Worm (Caenorhabditis elegans): ENCODE measurements around the gene srv-6.

srv-6 gene

DNA sequence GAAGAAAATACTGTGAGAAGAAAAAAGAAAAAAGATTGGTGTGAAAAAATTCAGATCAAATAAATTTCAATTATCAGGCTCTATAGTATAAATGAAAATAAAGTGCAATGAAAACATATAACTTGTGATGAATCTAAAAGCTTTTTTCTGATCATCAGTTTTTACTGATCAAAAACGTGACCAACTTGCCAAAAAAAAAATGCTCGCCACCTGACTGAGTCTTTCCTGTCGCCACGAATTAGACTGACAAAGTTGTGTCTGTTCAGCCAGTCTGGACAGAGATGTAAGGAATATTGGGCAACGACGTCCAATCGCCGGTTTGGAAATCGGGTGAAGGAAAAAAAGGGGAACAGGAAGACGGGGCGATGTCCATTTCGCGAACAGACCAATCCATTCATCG lies 37.4 kb upstream of the srv-6 start:
- TF ChIP-seq peb-1 (tag; optimal IDR thresholded peaks at IDR 0.05) (no peak), nhr-129 (tag; optimal IDR thresholded peaks at IDR 0.05) (peak; percentile 48), ztf-4 (tag; optimal IDR thresholded peaks at IDR 0.05) (no peak), C34F6.9 (tag; optimal IDR thresholded peaks at IDR 0.05) (peak; percentile 10), nhr-237 (tag; optimal IDR thresholded peaks at IDR 0.05) (no peak), elt-1 (tag; optimal IDR thresholded peaks at IDR 0.05) (no peak), lin-13 (GFP tag; optimal IDR thresholded peaks at IDR 0.05) (no peak), lsy-2 (tag; optimal IDR thresholded peaks at IDR 0.05) (peak in 1 of 2 experiments; percentile 5), crh-2 (tag; optimal IDR thresholded peaks at IDR 0.05) (peak; percentile 5), ceh-82 (tag; optimal IDR thresholded peaks at IDR 0.05) (no peak)

DNA sequence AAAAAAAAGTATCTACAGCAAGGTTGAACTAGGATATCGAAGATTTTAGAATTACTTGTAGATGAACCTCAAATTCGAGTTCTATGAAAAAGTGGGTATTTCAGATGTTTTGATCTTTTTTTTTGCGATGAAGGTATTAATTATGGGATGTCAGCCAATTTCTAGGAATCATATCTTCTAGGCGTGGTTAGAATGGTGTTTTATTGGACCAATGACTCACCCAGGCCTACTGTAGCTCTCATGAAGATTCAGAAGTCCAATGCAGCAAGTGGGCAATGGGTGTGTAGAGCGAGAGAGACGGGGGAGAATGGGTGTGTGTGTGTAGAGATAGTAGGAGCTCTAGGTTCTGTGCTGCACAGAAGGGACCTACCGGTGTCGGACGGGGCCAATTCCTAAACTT lies 34.7 kb upstream of the srv-6 start:
- TF ChIP-seq nhr-11 (tag; optimal IDR thresholded peaks at IDR 0.05) (no peak), nhr-21 (tag; optimal IDR thresholded peaks at IDR 0.05) (no peak), fos-1 (tag; optimal IDR thresholded peaks at IDR 0.05) (peak; percentile 74), C34F6.9 (tag; optimal IDR thresholded peaks at IDR 0.05) (peak; percentile 14), lin-13 (GFP tag; optimal IDR thresholded peaks at IDR 0.05) (no peak), lsy-2 (tag; optimal IDR thresholded peaks at IDR 0.05) (peak in 1 of 2 experiments; percentile 68)

DNA sequence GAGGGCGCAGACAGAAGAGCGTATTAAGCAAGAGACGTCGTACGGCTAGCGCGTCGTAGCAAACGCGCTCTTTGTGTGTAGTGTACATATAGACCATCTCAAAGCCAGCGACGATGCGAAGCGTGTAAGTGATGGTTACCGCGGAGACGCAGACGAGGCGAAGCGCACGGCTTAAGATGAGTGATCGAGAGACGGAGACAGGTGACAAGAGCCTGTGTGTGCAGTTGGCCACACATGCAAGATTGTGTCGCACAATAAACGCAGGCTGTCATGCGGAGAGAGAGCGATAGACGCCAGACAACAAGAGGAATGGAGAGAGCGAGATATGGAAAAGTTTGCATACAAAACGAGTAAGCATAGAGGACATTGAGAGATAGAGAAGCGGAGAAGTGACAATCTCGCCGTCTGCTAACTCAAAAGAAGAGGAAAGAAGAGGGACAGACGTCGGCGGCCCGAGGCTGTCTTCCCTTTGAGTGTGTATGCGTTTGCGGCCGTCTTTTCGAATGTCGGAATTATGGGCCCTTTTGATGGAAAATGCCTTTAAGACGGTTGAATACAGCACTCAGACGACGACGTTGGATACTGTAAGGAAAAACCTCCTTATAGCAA lies 34.0 kb upstream of the srv-6 start:
- TF ChIP-seq fos-1 (tag; optimal IDR thresholded peaks at IDR 0.05) (no peak), nhr-10 (tag; optimal IDR thresholded peaks at IDR 0.05) (peak; percentile 36), crh-2 (tag; optimal IDR thresholded peaks at IDR 0.05) (peak; percentile 76), F13H6.1 (tag; optimal IDR thresholded peaks at IDR 0.05) (peak; percentile 97), sma-3 (GFP tag; optimal IDR thresholded peaks at IDR 0.05) (peak; percentile 94), dmd-4 (tag; optimal IDR thresholded peaks at IDR 0.05) (no peak), mdl-1 (tag; optimal IDR thresholded peaks at IDR 0.05) (peak; percentile 44 to 66), lin-11 (tag; optimal IDR thresholded peaks at IDR 0.05) (peak; percentile 77), ztf-1 (GFP tag; conservative IDR thresholded peaks at IDR 0.05) (no peak), ztf-4 (tag; optimal IDR thresholded peaks at IDR 0.05) (peak; percentile 80), elt-3 (tag; optimal IDR thresholded peaks at IDR 0.05) (no peak), gmeb-1 (tag; optimal IDR thresholded peaks at IDR 0.05) (peak; percentile 76), lsy-2 (tag; optimal IDR thresholded peaks at IDR 0.05) (peak; percentile 39 to 81), elt-1 (tag; optimal IDR thresholded peaks at IDR 0.05) (peak; percentile 44), skn-1 (tag; optimal IDR thresholded peaks at IDR 0.05) (no peak), sma-9 (GFP tag; optimal IDR thresholded peaks at IDR 0.05) (peak; percentile 83), sma-9 (tag; optimal IDR thresholded peaks at IDR 0.05) (no peak), nhr-129 (tag; optimal IDR thresholded peaks at IDR 0.05) (peak; percentile 73), egl-27 (tag; optimal IDR thresholded peaks at IDR 0.05) (peak; percentile 84), unc-39 (tag; optimal IDR thresholded peaks at IDR 0.05) (no peak), Y55F3AM.14 (GFP tag; optimal IDR thresholded peaks at IDR 0.05) (peak; percentile 79), nhr-23 (tag; optimal IDR thresholded peaks at IDR 0.05) (no peak), mbf-1 (tag; optimal IDR thresholded peaks at IDR 0.05) (no peak), R02D3.7 (tag; optimal IDR thresholded peaks at IDR 0.05) (no peak), nhr-12 (tag; optimal IDR thresholded peaks at IDR 0.05) (no peak), blmp-1 (tag; optimal IDR thresholded peaks at IDR 0.05; ENCODE audit: insufficient read depth) (no peak), sem-4 (tag; optimal IDR thresholded peaks at IDR 0.05) (peak; percentile 85), nhr-11 (tag; optimal IDR thresholded peaks at IDR 0.05) (no peak), lin-39 (tag; optimal IDR thresholded peaks at IDR 0.05) (no peak), nhr-25 (tag; optimal IDR thresholded peaks at IDR 0.05) (peak; percentile 77), unc-62 (GFP tag; optimal IDR thresholded peaks at IDR 0.05) (peak; percentile 42), nhr-77 (tag; optimal IDR thresholded peaks at IDR 0.05) (no peak), ztf-11 (tag; optimal IDR thresholded peaks at IDR 0.05) (no peak), ceh-16 (tag; optimal IDR thresholded peaks at IDR 0.05) (peak; percentile 14), zag-1 (tag; optimal IDR thresholded peaks at IDR 0.05) (no peak), alr-1 (tag; optimal IDR thresholded peaks at IDR 0.05) (no peak), snpc-4 (tag; optimal IDR thresholded peaks at IDR 0.05) (peak; percentile 39), ceh-82 (tag; optimal IDR thresholded peaks at IDR 0.05) (no peak), nhr-6 (tag; optimal IDR thresholded peaks at IDR 0.05) (peak; percentile 86), nhr-237 (tag; optimal IDR thresholded peaks at IDR 0.05) (peak; percentile 34), ZK546.5 (tag; optimal IDR thresholded peaks at IDR 0.05) (no peak), lin-13 (GFP tag; optimal IDR thresholded peaks at IDR 0.05) (peak; percentile 48), unc-55 (GFP tag; optimal IDR thresholded peaks at IDR 0.05) (peak; percentile 49), mab-5 (tag; optimal IDR thresholded peaks at IDR 0.05) (peak; percentile 82), aly-2 (tag; optimal IDR thresholded peaks at IDR 0.05) (no peak), C34F6.9 (tag; optimal IDR thresholded peaks at IDR 0.05) (peak; percentile 62), peb-1 (tag; optimal IDR thresholded peaks at IDR 0.05) (no peak), nhr-21 (tag; optimal IDR thresholded peaks at IDR 0.05) (peak; percentile 91)
